Fruit fly (Drosophila melanogaster): Measurements from ENCODE around the gene Cdk8.

dm6 chr3L:9851000-9851671 lies 12.7 kb upstream of the Cdk8 start:
- TF ChIP-seq CG8478 (optimal IDR thresholded peaks at IDR 0.05) (no peak), CTCF (optimal IDR thresholded peaks at IDR 0.05) (no peak)

All from S2 (cell line).